Worm (Caenorhabditis elegans): ENCODE measurements around the gene M151.10.

- TF ChIP-seq grh-1 (GFP tag; IDR thresholded peaks at IDR 0.05) (no peak), ztf-11 (tag; optimal IDR thresholded peaks at IDR 0.05) (no peak), isw-1 (GFP tag; IDR thresholded peaks at IDR 0.05) (no peak), zip-4 (GFP tag; optimal IDR thresholded peaks at IDR 0.05) (no peak), egl-27 (tag; optimal IDR thresholded peaks at IDR 0.05) (no peak), fkh-10 (GFP tag; optimal IDR thresholded peaks at IDR 0.05) (no peak)
Measured at ce11 chrII:3678978-3679377, 38.9 kb upstream of the M151.10 start.
